Worm (Caenorhabditis elegans): ENCODE results near the gene eif-3.D.

ce11 chrIII:8956146-8956646, 15.2 kb downstream of the eif-3.D start, which contains the start of the genes ZK643.5 and ZK643.2:
- no peak for TF ChIP-seq blmp-1 (tag; optimal IDR thresholded peaks at IDR 0.05)
- TF ChIP-seq ztf-11 (tag; optimal IDR thresholded peaks at IDR 0.05), result no peak
- TF ChIP-seq nhr-28 (tag; optimal IDR thresholded peaks at IDR 0.05), result no peak
- TF ChIP-seq unc-62 (GFP tag; optimal IDR thresholded peaks at IDR 0.05), result no peak
- TF ChIP-seq ceh-43 (GFP tag; optimal IDR thresholded peaks at IDR 0.05), result no peak
- TF ChIP-seq pha-4 (tag; optimal IDR thresholded peaks at IDR 0.05), result peak; percentile 15
- TF ChIP-seq lsy-2 (tag; optimal IDR thresholded peaks at IDR 0.05), result peak; percentile 94
- no peak for TF ChIP-seq nhr-76 (tag; optimal IDR thresholded peaks at IDR 0.05)
- TF ChIP-seq ceh-83 (GFP tag; optimal IDR thresholded peaks at IDR 0.05), result no peak
